Worm (Caenorhabditis elegans) whole organism, midembryonic: Measurements from ENCODE around the gene R03H10.11.

Experiments
- T22C8.4 ChIP-seq: fragments of 200-800 bp; sonication (Bioruptor generic); IDR thresholded peaks from 2 replicates; pipeline ENCODE4 v1.3.6; 2022; ENCODE audit warnings: missing genetic modification characterization, missing compliant biosample characterization
- flt-1 ChIP-seq: fragments of 200-800 bp; sonication (Bioruptor generic); IDR thresholded peaks from 2 replicates; pipeline ENCODE4 v1.3.6; 2022; ENCODE audit warnings: missing genetic modification characterization, missing compliant biosample characterization
- med-1 ChIP-seq: sonication (generic microtip); optimal IDR thresholded peaks from 2 replicates; lab custom pipeline; 2017; ENCODE audit warnings: missing genetic modification characterization, mild to moderate bottlenecking, missing compliant biosample characterization, antibody characterized with exemption, missing genetic modification reagents; ENCODE audit not compliant: insufficient read depth
- ref-1 ChIP-seq: fragments of 200-800 bp; sonication (Bioruptor generic); conservative IDR thresholded peaks from 2 replicates; pipeline ENCODE4 v1.3.6; 2022; ENCODE audit warnings: missing genetic modification reagents, missing genetic modification characterization, missing compliant biosample characterization
- ztf-23 ChIP-seq: fragments of 200-800 bp; sonication (Bioruptor generic); IDR thresholded peaks from 2 replicates; pipeline ENCODE4 v1.3.6; 2022; ENCODE audit warnings: missing genetic modification reagents, missing genetic modification characterization, missing compliant biosample characterization

ce11 chrII:4146039-4146438, 36.4 kb upstream of the R03H10.11 start, which contains the start of gene F56D3.1:
- TF ChIP-seq ref-1 (GFP tag; lab: Robert Waterston, UW) (no peak), flt-1 (GFP tag; lab: Robert Waterston, UW) (no peak), T22C8.4 (GFP tag; lab: Robert Waterston, UW) (no peak), ztf-23 (GFP tag; lab: Robert Waterston, UW) (no peak), med-1 (GFP tag; lab: Kevin White, UChicago) (no peak)
